Fruit fly (Drosophila melanogaster) whole organism, embryonic: Measurements from ENCODE around the gene CG14182.

Experiments
- Adf1 ChIP-seq: fragments of 200-800 bp; sonication (Bioruptor generic); IDR thresholded peaks from 2 replicates; pipeline ENCODE4 v1.3.6; 2022; ENCODE audit warnings: missing biosample characterization, missing genetic modification characterization
- Aef1 ChIP-seq: fragments of 200-800 bp; sonication (Bioruptor generic); IDR thresholded peaks from 3 replicates; pipeline ENCODE4 v1.3.6; 2022; ENCODE audit warnings: missing biosample characterization, missing genetic modification characterization
- Bgb ChIP-seq: fragments of 200-800 bp; sonication (Bioruptor generic); IDR thresholded peaks from 2 replicates; pipeline ENCODE4 v1.3.6; 2022; ENCODE audit warnings: missing biosample characterization, missing genetic modification characterization; ENCODE audit not compliant: partially characterized antibody
- CG10209 ChIP-seq: fragments of 200-800 bp; sonication (Bioruptor generic); optimal IDR thresholded peaks from 3 replicates; lab custom pipeline; 2017; ENCODE audit warnings: missing biosample characterization, mild to moderate bottlenecking, missing genetic modification characterization, missing genetic modification reagents
- CG10274 ChIP-seq: fragments of 200-800 bp; sonication (Bioruptor generic); optimal IDR thresholded peaks from 3 replicates; lab custom pipeline; 2017; ENCODE audit warnings: missing biosample characterization, mild to moderate bottlenecking, missing genetic modification characterization
- CG10431 ChIP-seq: fragments of 200-800 bp; sonication (Bioruptor generic); optimal IDR thresholded peaks from 3 replicates; lab custom pipeline; 2018; ENCODE audit warnings: missing biosample characterization, mild to moderate bottlenecking, missing genetic modification characterization
- CG10565 ChIP-seq: fragments of 200-800 bp; sonication (Bioruptor generic); optimal IDR thresholded peaks from 3 replicates; lab custom pipeline; 2016; ENCODE audit warnings: missing biosample characterization, mild to moderate bottlenecking, missing genetic modification characterization
- CG10959 ChIP-seq: fragments of 200-800 bp; sonication (Bioruptor generic); IDR thresholded peaks from 2 replicates; pipeline ENCODE4 v1.3.6; 2022; ENCODE audit warnings: missing biosample characterization, missing genetic modification characterization
- CG11723 ChIP-seq: fragments of 200-800 bp; sonication (Bioruptor generic); optimal IDR thresholded peaks from 2 replicates; lab custom pipeline; 2017; ENCODE audit warnings: missing biosample characterization, mild to moderate bottlenecking, missing genetic modification characterization
- CG13296 ChIP-seq: fragments of 200-800 bp; sonication (Bioruptor generic); optimal IDR thresholded peaks from 3 replicates; lab custom pipeline; 2018; ENCODE audit warnings: missing biosample characterization, mild to moderate bottlenecking, missing genetic modification characterization
- CG13624 ChIP-seq: fragments of 200-800 bp; sonication (Bioruptor generic); optimal IDR thresholded peaks from 2 replicates; lab custom pipeline; 2016; ENCODE audit warnings: missing biosample characterization, missing genetic modification characterization
- CG13775 ChIP-seq: fragments of 200-800 bp; sonication (Bioruptor generic); optimal IDR thresholded peaks from 3 replicates; lab custom pipeline; 2017; ENCODE audit warnings: missing biosample characterization, mild to moderate bottlenecking, missing genetic modification characterization
- CG14014 ChIP-seq: fragments of 200-800 bp; sonication (Bioruptor generic); IDR thresholded peaks from 2 replicates; pipeline ENCODE4 v1.3.6; 2022; ENCODE audit warnings: missing biosample characterization, missing genetic modification characterization
- CG15269 ChIP-seq: fragments of 200-800 bp; sonication (Bioruptor generic); optimal IDR thresholded peaks from 2 replicates; lab custom pipeline; 2018; ENCODE audit warnings: missing biosample characterization, mild to moderate bottlenecking, missing genetic modification characterization, moderate library complexity
- CG15696 ChIP-seq: fragments of 200-800 bp; sonication (Bioruptor generic); optimal IDR thresholded peaks from 2 replicates; lab custom pipeline; 2019; ENCODE audit warnings: missing biosample characterization, mild to moderate bottlenecking, missing genetic modification characterization, moderate library complexity
- CG17568 ChIP-seq: fragments of 200-800 bp; sonication (Bioruptor generic); optimal IDR thresholded peaks from 2 replicates; lab custom pipeline; 2018; ENCODE audit warnings: missing biosample characterization, mild to moderate bottlenecking, missing genetic modification characterization, moderate library complexity
- CG2120 ChIP-seq: fragments of 200-800 bp; sonication (Bioruptor generic); optimal IDR thresholded peaks from 3 replicates; lab custom pipeline; 2016; ENCODE audit warnings: missing biosample characterization, missing genetic modification characterization
- CG2712 ChIP-seq: fragments of 200-800 bp; optimal IDR thresholded peaks from 3 replicates; lab custom pipeline; 2019; ENCODE audit warnings: missing biosample characterization, mild to moderate bottlenecking, missing genetic modification characterization, moderate library complexity
- CG2875 ChIP-seq: fragments of 200-800 bp; sonication (Bioruptor generic); optimal IDR thresholded peaks from 2 replicates; lab custom pipeline; 2017; ENCODE audit warnings: missing biosample characterization, mild to moderate bottlenecking, missing genetic modification characterization, missing genetic modification reagents
- CG33213 ChIP-seq: fragments of 200-800 bp; sonication (Bioruptor generic); optimal IDR thresholded peaks from 3 replicates; lab custom pipeline; 2016; ENCODE audit warnings: missing biosample characterization, missing genetic modification characterization
- CG4617 ChIP-seq: fragments of 200-800 bp; sonication (Bioruptor generic); optimal IDR thresholded peaks from 3 replicates; lab custom pipeline; 2016; ENCODE audit warnings: missing biosample characterization, missing genetic modification characterization, borderline replicate concordance
- CG5180 ChIP-seq: fragments of 200-800 bp; sonication (Bioruptor generic); optimal IDR thresholded peaks from 3 replicates; lab custom pipeline; 2017; ENCODE audit warnings: missing biosample characterization, missing genetic modification characterization, mild to moderate bottlenecking, moderate library complexity, missing genetic modification reagents
- CG6654 ChIP-seq: fragments of 200-800 bp; sonication (Bioruptor generic); optimal IDR thresholded peaks from 2 replicates; lab custom pipeline; 2017; ENCODE audit warnings: missing biosample characterization, mild to moderate bottlenecking, missing genetic modification characterization
- CG7357 ChIP-seq: fragments of 200-800 bp; sonication (Bioruptor generic); IDR thresholded peaks from 3 replicates; pipeline ENCODE4 v1.3.6; 2022; ENCODE audit warnings: missing biosample characterization, missing genetic modification characterization
- CG7786 ChIP-seq: fragments of 200-800 bp; sonication (Bioruptor generic); optimal IDR thresholded peaks from 2 replicates; lab custom pipeline; 2016; ENCODE audit warnings: missing biosample characterization, missing genetic modification characterization
- CG9437 ChIP-seq: fragments of 200-800 bp; sonication (Bioruptor generic); optimal IDR thresholded peaks from 2 replicates; lab custom pipeline; 2018; ENCODE audit warnings: missing biosample characterization, mild to moderate bottlenecking, missing genetic modification characterization
- CHES-1-like ChIP-seq: fragments of 200-800 bp; sonication (Bioruptor generic); optimal IDR thresholded peaks from 2 replicates; lab custom pipeline; 2016; ENCODE audit warnings: missing biosample characterization, missing genetic modification characterization
- Chrac-16 ChIP-seq: fragments of 200-800 bp; sonication (Bioruptor generic); optimal IDR thresholded peaks from 3 replicates; lab custom pipeline; 2016; ENCODE audit warnings: missing biosample characterization, missing genetic modification characterization
- Ets97D ChIP-seq: fragments of 200-800 bp; sonication (Bioruptor generic); optimal IDR thresholded peaks from 3 replicates; lab custom pipeline; 2016; ENCODE audit warnings: missing biosample characterization, missing genetic modification characterization
- Hr3 ChIP-seq: fragments of 200-800 bp; sonication (Bioruptor generic); optimal IDR thresholded peaks from 3 replicates; lab custom pipeline; 2016; ENCODE audit warnings: missing biosample characterization, missing genetic modification characterization
- Max ChIP-seq: fragments of 200-800 bp; sonication (Bioruptor generic); optimal IDR thresholded peaks from 2 replicates; lab custom pipeline; 2016; ENCODE audit warnings: missing biosample characterization, mild to moderate bottlenecking, missing genetic modification characterization
- NK7.1 ChIP-seq: fragments of 200-800 bp; sonication (Bioruptor generic); optimal IDR thresholded peaks from 3 replicates; lab custom pipeline; 2016; ENCODE audit warnings: missing biosample characterization, missing genetic modification characterization
- Nf-YA ChIP-seq: fragments of 200-800 bp; sonication (Bioruptor generic); IDR thresholded peaks from 2 replicates; pipeline ENCODE4 v1.3.6; 2022; ENCODE audit warnings: missing biosample characterization, missing genetic modification characterization
- Oli ChIP-seq: fragments of 200-800 bp; sonication (Bioruptor generic); optimal IDR thresholded peaks from 2 replicates; lab custom pipeline; 2018; ENCODE audit warnings: missing biosample characterization, mild to moderate bottlenecking, missing genetic modification characterization, moderate library complexity
- Sox100B ChIP-seq: fragments of 200-800 bp; sonication (Bioruptor generic); optimal IDR thresholded peaks from 3 replicates; lab custom pipeline; 2018; ENCODE audit warnings: missing biosample characterization, mild to moderate bottlenecking, missing genetic modification characterization
- ash1 ChIP-seq: fragments of 200-800 bp; sonication (Bioruptor generic); optimal IDR thresholded peaks from 2 replicates; lab custom pipeline; 2018; ENCODE audit warnings: missing biosample characterization, mild to moderate bottlenecking, missing genetic modification characterization
- bab2 ChIP-seq: fragments of 200-800 bp; sonication (Bioruptor generic); optimal IDR thresholded peaks from 2 replicates; lab custom pipeline; 2016; ENCODE audit warnings: missing biosample characterization, missing genetic modification characterization
- cas ChIP-seq: fragments of 200-800 bp; sonication (Bioruptor generic); IDR thresholded peaks from 2 replicates; pipeline ENCODE4 v1.3.6; 2022; ENCODE audit warnings: missing biosample characterization, missing genetic modification characterization
- crol ChIP-seq: fragments of 200-800 bp; sonication (Bioruptor generic); IDR thresholded peaks from 2 replicates; pipeline ENCODE4 v1.3.6; 2022; ENCODE audit warnings: missing biosample characterization, missing genetic modification characterization
- dm ChIP-seq: fragments of 200-800 bp; sonication (Bioruptor generic); optimal IDR thresholded peaks from 3 replicates; lab custom pipeline; 2016; ENCODE audit warnings: missing biosample characterization, missing genetic modification characterization
- fd3F ChIP-seq: fragments of 200-800 bp; sonication (Bioruptor generic); optimal IDR thresholded peaks from 2 replicates; lab custom pipeline; 2018; ENCODE audit warnings: missing biosample characterization, mild to moderate bottlenecking, missing genetic modification characterization, moderate library complexity
- fu2 ChIP-seq: fragments of 200-800 bp; sonication (Bioruptor generic); optimal IDR thresholded peaks from 2 replicates; lab custom pipeline; 2016; ENCODE audit warnings: missing biosample characterization, missing genetic modification characterization
- gfzf ChIP-seq: fragments of 200-800 bp; sonication (Bioruptor generic); optimal IDR thresholded peaks from 2 replicates; lab custom pipeline; 2016; ENCODE audit warnings: missing biosample characterization, mild to moderate bottlenecking, missing genetic modification characterization, moderate library complexity
- ind ChIP-seq: fragments of 200-800 bp; sonication (Bioruptor generic); optimal IDR thresholded peaks from 3 replicates; lab custom pipeline; 2016; ENCODE audit warnings: missing biosample characterization, missing genetic modification characterization
- lmd ChIP-seq: fragments of 200-800 bp; sonication (Bioruptor generic); IDR thresholded peaks from 2 replicates; pipeline ENCODE4 v1.3.6; 2022; ENCODE audit warnings: missing biosample characterization, missing genetic modification characterization
- mld ChIP-seq: fragments of 200-800 bp; sonication (Bioruptor generic); IDR thresholded peaks from 3 replicates; pipeline ENCODE4 v1.3.6; 2022; ENCODE audit warnings: missing biosample characterization, missing genetic modification characterization; ENCODE audit not compliant: partially characterized antibody
- nom ChIP-seq: fragments of 200-800 bp; sonication (Bioruptor generic); optimal IDR thresholded peaks from 2 replicates; lab custom pipeline; 2017; ENCODE audit warnings: missing biosample characterization, missing genetic modification characterization, mild to moderate bottlenecking, moderate library complexity, missing genetic modification reagents
- pfk ChIP-seq: fragments of 200-800 bp; sonication (Bioruptor generic); optimal IDR thresholded peaks from 2 replicates; lab custom pipeline; 2018; ENCODE audit warnings: missing biosample characterization, mild to moderate bottlenecking, missing genetic modification characterization, moderate library complexity
- pros ChIP-seq: fragments of 200-800 bp; sonication (Bioruptor generic); optimal IDR thresholded peaks from 3 replicates; lab custom pipeline; 2019; ENCODE audit warnings: missing biosample characterization, mild to moderate bottlenecking, missing genetic modification characterization, moderate library complexity
- row ChIP-seq: fragments of 200-800 bp; sonication (Bioruptor generic); IDR thresholded peaks from 3 replicates; pipeline ENCODE4 v1.3.6; 2022; ENCODE audit warnings: missing biosample characterization, missing genetic modification characterization
- unc-4 ChIP-seq: fragments of 200-800 bp; sonication (Bioruptor generic); IDR thresholded peaks from 2 replicates; pipeline ENCODE4 v1.3.6; 2022; ENCODE audit warnings: missing biosample characterization, missing genetic modification characterization; ENCODE audit not compliant: partially characterized antibody

The CG14182 gene

DNA sequence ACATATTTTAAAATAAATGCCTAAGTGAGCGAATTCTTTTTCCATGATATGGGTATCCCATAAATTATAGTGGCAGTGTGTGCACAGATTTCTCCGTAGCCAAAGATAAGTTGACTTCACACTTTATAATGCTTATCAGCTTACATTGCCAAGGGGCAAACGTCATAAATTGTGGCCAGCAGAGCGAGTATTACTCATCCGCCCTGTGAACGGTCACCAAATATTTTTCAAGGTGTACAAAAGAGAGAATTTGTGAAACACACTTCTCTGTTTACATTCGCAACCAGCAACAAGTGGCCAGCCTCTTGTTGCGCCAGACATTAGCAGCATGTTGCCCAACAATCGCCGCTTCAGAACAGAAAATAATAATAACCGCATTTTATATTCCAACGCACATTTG is 46.7 kb downstream of the CG14182 start (continued):
- TF ChIP-seq CG13296: peak; percentile 64
- TF ChIP-seq lmd (GFP tag; lab: Robert Waterston, UW): no peak
- TF ChIP-seq CG10565 (GFP tag; lab: Kevin White, UChicago): no peak
- TF ChIP-seq pfk (GFP tag; lab: Kevin White, UChicago): no peak
- TF ChIP-seq Ets97D (GFP tag; lab: Kevin White, UChicago): no peak
- no peak; the same call in 2 of the 3 replicates for TF ChIP-seq row (GFP tag; lab: Robert Waterston, UW)
- peak; percentile 17 for TF ChIP-seq Sox100B
- TF ChIP-seq pros (GFP tag; lab: Kevin White, UChicago): no peak
- TF ChIP-seq Hr3 (GFP tag; lab: Kevin White, UChicago): no peak
- TF ChIP-seq ind: no peak
- no peak for TF ChIP-seq nom (GFP tag; lab: Kevin White, UChicago)
- TF ChIP-seq unc-4: no peak
- no peak for TF ChIP-seq CG10274 (GFP tag; lab: Kevin White, UChicago)
- TF ChIP-seq fu2 (GFP tag; lab: Kevin White, UChicago): no peak
- peak; percentile 5 for TF ChIP-seq fd3F
- peak; percentile 66; the same call in 1 of the 2 replicates for TF ChIP-seq CG14014
- peak; percentile 49; the same call in 1 of the 2 replicates for TF ChIP-seq Nf-YA
- TF ChIP-seq CG17568 (GFP tag; lab: Kevin White, UChicago): peak; percentile 62
- peak; percentile 1 for TF ChIP-seq Oli (tag; lab: Kevin White, UChicago)
- TF ChIP-seq CG11723: peak; percentile 25
- no peak for TF ChIP-seq gfzf (GFP tag; lab: Kevin White, UChicago)
- TF ChIP-seq mld: no peak
- TF ChIP-seq cas (GFP tag; lab: Robert Waterston, UW): no peak
- no peak for TF ChIP-seq crol (GFP tag; lab: Robert Waterston, UW)
- TF ChIP-seq CG6654: no peak
- TF ChIP-seq CG15269 (tag; lab: Kevin White, UChicago): peak; percentile 44
- TF ChIP-seq Adf1: no peak; the same call in 1 of the 2 replicates
- no peak for TF ChIP-seq CG10959 (GFP tag; lab: Robert Waterston, UW)
- peak; percentile 33 for TF ChIP-seq CG5180 (GFP tag; lab: Kevin White, UChicago)
- TF ChIP-seq CG10431 (GFP tag; lab: Kevin White, UChicago): peak; percentile 24
- no peak for TF ChIP-seq dm (GFP tag; lab: Kevin White, UChicago)
- no peak for TF ChIP-seq CG9437 (GFP tag; lab: Kevin White, UChicago)
- TF ChIP-seq CHES-1-like (GFP tag; lab: Kevin White, UChicago): peak; percentile 2
- TF ChIP-seq CG4617 (GFP tag; lab: Kevin White, UChicago): no peak
- TF ChIP-seq CG2120 (GFP tag; lab: Kevin White, UChicago): peak; percentile 64
- peak; percentile 26 for TF ChIP-seq CG2875 (GFP tag; lab: Kevin White, UChicago)
- TF ChIP-seq CG13775 (GFP tag; lab: Kevin White, UChicago): no peak
- TF ChIP-seq CG10209 (GFP tag; lab: Kevin White, UChicago): peak; percentile 34
- TF ChIP-seq bab2 (GFP tag; lab: Kevin White, UChicago): no peak
- TF ChIP-seq CG7357 (GFP tag; lab: Robert Waterston, UW): no peak
- peak; percentile 2 for TF ChIP-seq NK7.1
- TF ChIP-seq Aef1 (GFP tag; lab: Robert Waterston, UW): no peak
- no peak for TF ChIP-seq Chrac-16 (GFP tag; lab: Kevin White, UChicago)
- no peak for TF ChIP-seq Bgb
- TF ChIP-seq ash1 (GFP tag; lab: Kevin White, UChicago): no peak
- peak; percentile 2 for TF ChIP-seq CG2712
- no peak for TF ChIP-seq CG13624 (GFP tag; lab: Kevin White, UChicago)
- no peak for TF ChIP-seq Max (GFP tag; lab: Kevin White, UChicago)
- TF ChIP-seq CG33213 (GFP tag; lab: Kevin White, UChicago): no peak
- peak; percentile 11 for TF ChIP-seq CG7786
- TF ChIP-seq CG15696: no peak
